Worm (Caenorhabditis elegans): ENCODE measurements around the gene C03B1.4.

C03B1.4 gene

ce11 chrX:6374451-6374850, 10.2 kb downstream of the C03B1.4 start, which contains the start of gene C03B1.1:
TSS of gene C03B1.1 (plus strand) at chrX:6374751.
- TF ChIP-seq nhr-20 (tag; optimal IDR thresholded peaks at IDR 0.05): no peak
- TF ChIP-seq efl-1 (optimal IDR thresholded peaks at IDR 0.05): no peak
- TF ChIP-seq efl-1 (GFP tag; optimal IDR thresholded peaks at IDR 0.05 in 1 of 2): peak in 1 of 2 experiments; percentile 42

ce11 chrX:6377634-6378288, 13.5 kb downstream of the C03B1.4 start, which contains the start of gene lmp-1:
TSS of gene lmp-1 (minus strand) at chrX:6377684.
- TF ChIP-seq C04F5.9 (tag; optimal IDR thresholded peaks at IDR 0.05) (no peak), aly-2 (tag; optimal IDR thresholded peaks at IDR 0.05) (no peak), pax-3 (tag; optimal IDR thresholded peaks at IDR 0.05) (no peak), elt-2 (tag; optimal IDR thresholded peaks at IDR 0.05) (peak; percentile 34), lin-35 (GFP tag; optimal IDR thresholded peaks at IDR 0.05) (no peak), sox-4 (tag; optimal IDR thresholded peaks at IDR 0.05) (no peak), efl-1 (optimal IDR thresholded peaks at IDR 0.05) (no peak), efl-1 (GFP tag; optimal IDR thresholded peaks at IDR 0.05 in 1 of 2) (peak in 1 of 2 experiments; percentile 65), efl-3 (GFP tag; optimal IDR thresholded peaks at IDR 0.05) (no peak)

- TF ChIP-seq snu-23 (GFP tag; optimal IDR thresholded peaks at IDR 0.05): peak; percentile 74
- TF ChIP-seq unc-86 (tag; optimal IDR thresholded peaks at IDR 0.05): peak; percentile 47
- TF ChIP-seq elt-3 (tag; optimal IDR thresholded peaks at IDR 0.05): no peak
- TF ChIP-seq rnt-1 (tag; optimal IDR thresholded peaks at IDR 0.05): peak; percentile 54
- peak; percentile 40 for TF ChIP-seq nhr-19 (GFP tag; conservative IDR thresholded peaks at IDR 0.05)
- no peak for TF ChIP-seq pqm-1 (tag; optimal IDR thresholded peaks at IDR 0.05)
- peak in 1 of 2 experiments; percentile 49 for TF ChIP-seq mdl-1 (tag; optimal IDR thresholded peaks at IDR 0.05)
- TF ChIP-seq grh-1 (GFP tag; IDR thresholded peaks at IDR 0.05): no peak
- TF ChIP-seq mep-1 (tag; optimal IDR thresholded peaks at IDR 0.05): peak; percentile 73
- TF ChIP-seq nhr-90 (tag; optimal IDR thresholded peaks at IDR 0.05; ENCODE audit: poor library complexity): peak; percentile 28
- TF ChIP-seq swsn-7 (tag; optimal IDR thresholded peaks at IDR 0.05): peak; percentile 61
- no peak for TF ChIP-seq ets-5 (GFP tag; IDR thresholded peaks at IDR 0.05)
- peak; percentile 45 for TF ChIP-seq C16A3.4 (tag; optimal IDR thresholded peaks at IDR 0.05)
- peak; percentile 91 for TF ChIP-seq lin-14 (GFP tag; optimal IDR thresholded peaks at IDR 0.05)
- TF ChIP-seq ceh-90 (tag; optimal IDR thresholded peaks at IDR 0.05): no peak
- peak; percentile 30 for TF ChIP-seq dsc-1 (tag; optimal IDR thresholded peaks at IDR 0.05)
- peak; percentile 80 for TF ChIP-seq nhr-20 (tag; optimal IDR thresholded peaks at IDR 0.05)
- peak; percentile 58 for TF ChIP-seq tbx-2 (tag; optimal IDR thresholded peaks at IDR 0.05)
- TF ChIP-seq dpl-1 (GFP tag; optimal IDR thresholded peaks at IDR 0.05): peak; percentile 7 to 46 (median 39)
- peak; percentile 83 for TF ChIP-seq F16B12.6 (tag; optimal IDR thresholded peaks at IDR 0.05)
- TF ChIP-seq xbp-1 (tag; optimal IDR thresholded peaks at IDR 0.05): peak; percentile 72
- TF ChIP-seq C04F5.9 (tag; optimal IDR thresholded peaks at IDR 0.05): no peak
- TF ChIP-seq nhr-71 (tag; optimal IDR thresholded peaks at IDR 0.05): peak; percentile 71
- peak; percentile 8 for TF ChIP-seq blmp-1 (tag; optimal IDR thresholded peaks at IDR 0.05)
- peak; percentile 61 for TF ChIP-seq skn-1 (tag; optimal IDR thresholded peaks at IDR 0.05)
- TF ChIP-seq irx-1 (tag; optimal IDR thresholded peaks at IDR 0.05): peak; percentile 23
- TF ChIP-seq zip-4 (GFP tag; optimal IDR thresholded peaks at IDR 0.05): peak; percentile 11
- TF ChIP-seq unc-130 (tag; optimal IDR thresholded peaks at IDR 0.05): peak; percentile 31
- peak; percentile 61 to 72 for TF ChIP-seq lin-35 (GFP tag; optimal IDR thresholded peaks at IDR 0.05)
- peak; percentile 46 for TF ChIP-seq sup-37 (GFP tag; optimal IDR thresholded peaks at IDR 0.05)
- no peak for TF ChIP-seq vab-15 (tag; optimal IDR thresholded peaks at IDR 0.05)
- TF ChIP-seq nhr-77 (tag; optimal IDR thresholded peaks at IDR 0.05): peak; percentile 37
- peak; percentile 29 to 47 for TF ChIP-seq efl-1 (optimal IDR thresholded peaks at IDR 0.05)
- peak; percentile 53 to 60 for TF ChIP-seq efl-1 (GFP tag; optimal IDR thresholded peaks at IDR 0.05 in 1 of 2)
- TF ChIP-seq fkh-10 (GFP tag; optimal IDR thresholded peaks at IDR 0.05): peak; percentile 20
- TF ChIP-seq nhr-47 (tag; optimal IDR thresholded peaks at IDR 0.05): peak; percentile 68
- TF ChIP-seq fos-1 (tag; optimal IDR thresholded peaks at IDR 0.05): peak; percentile 48
- no peak for TF ChIP-seq C34B4.2 (tag; optimal IDR thresholded peaks at IDR 0.05)
- peak; percentile 27 to 80 (median 50) for TF ChIP-seq ceh-82 (tag; optimal IDR thresholded peaks at IDR 0.05)
- peak; percentile 85 for TF ChIP-seq fkh-8 (tag; optimal IDR thresholded peaks at IDR 0.05)
- TF ChIP-seq egl-13 (tag; optimal IDR thresholded peaks at IDR 0.05): peak; percentile 47
- TF ChIP-seq lsy-2 (tag; optimal IDR thresholded peaks at IDR 0.05): peak; percentile 33 to 66
These were observed 14.1 kb downstream of the C03B1.4 start for ce11 chrX:6378363-6378762.
